Worm (Caenorhabditis elegans): ENCODE results near the gene ZK262.19.

DNA sequence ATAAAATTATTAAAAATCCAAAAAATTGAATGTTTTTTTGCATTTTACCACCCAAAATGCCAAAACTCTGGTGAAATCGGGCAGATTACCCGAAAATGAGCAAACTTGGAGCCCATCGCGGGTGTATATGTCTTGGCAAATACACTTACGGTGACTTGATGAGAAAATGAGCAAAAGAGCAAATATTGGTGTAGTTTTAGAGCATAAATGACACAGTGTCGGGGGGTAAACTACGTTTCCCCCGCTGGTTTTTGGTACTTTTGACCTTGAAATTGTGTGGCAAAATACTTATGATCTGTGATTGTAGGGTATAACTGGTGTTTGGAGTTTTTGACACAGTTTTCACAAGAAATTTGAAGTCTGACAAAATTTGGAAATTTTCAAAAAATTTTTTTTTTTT lies 12.6 kb downstream of the ZK262.19 start, which contains the start of gene ZK262.2:
- TF ChIP-seq skn-1 (tag; optimal IDR thresholded peaks at IDR 0.05) (no peak), unc-62 (GFP tag; optimal IDR thresholded peaks at IDR 0.05) (no peak), nhr-11 (tag; optimal IDR thresholded peaks at IDR 0.05) (no peak)
